Worm (Caenorhabditis elegans) whole organism, L2 larva: ENCODE data around the gene kat-1.
"Not testable (repeated sequence)": the region's sequence is repeated elsewhere in the genome, so short reads cannot be mapped to it uniquely, and the experiment has no call there.

Source experiments
- C34F6.9 ChIP-seq: fragments of 150-350 bp; optimal IDR thresholded peaks from 2 replicates; lab custom pipeline; 2014; ENCODE audit warnings: missing biosample characterization, missing genetic modification characterization
- F13H6.1 ChIP-seq: sonication (generic microtip); optimal IDR thresholded peaks from 2 replicates; lab custom pipeline; 2016; ENCODE audit warnings: missing genetic modification characterization, missing compliant biosample characterization
- Y55F3AM.14 ChIP-seq: fragments of 200-800 bp; sonication (Bioruptor generic); optimal IDR thresholded peaks from 2 replicates; lab custom pipeline; 2018; ENCODE audit warnings: mild to moderate bottlenecking, missing genetic modification characterization, missing compliant biosample characterization
- ZK546.5 ChIP-seq: sonication (generic microtip); optimal IDR thresholded peaks from 2 replicates; lab custom pipeline; 2017; ENCODE audit warnings: missing biosample characterization, missing genetic modification characterization
- aly-2 ChIP-seq: fragments of 150-350 bp; optimal IDR thresholded peaks from 2 replicates; lab custom pipeline; 2014; ENCODE audit warnings: missing biosample characterization, missing genetic modification characterization
- ama-1 ChIP-seq: fragments of 150-350 bp; optimal IDR thresholded peaks from 2 replicates; lab custom pipeline; 2018; ENCODE audit warnings: inconsistent platforms
- blmp-1 ChIP-seq: sonication (generic microtip); optimal IDR thresholded peaks from 2 replicates; lab custom pipeline; 2017; ENCODE audit warnings: missing genetic modification characterization, mild to moderate bottlenecking, missing compliant biosample characterization, antibody characterized with exemption, moderate library complexity; ENCODE audit not compliant: insufficient read depth
- ceh-16 ChIP-seq: fragments of 150-350 bp; optimal IDR thresholded peaks from 2 replicates; lab custom pipeline; 2014; ENCODE audit warnings: missing biosample characterization, missing genetic modification characterization
- crh-2 ChIP-seq: sonication (generic microtip); optimal IDR thresholded peaks from 2 replicates; lab custom pipeline; 2017; ENCODE audit warnings: missing biosample characterization, missing genetic modification characterization
- egl-27 ChIP-seq: sonication (generic microtip); optimal IDR thresholded peaks from 3 replicates; lab custom pipeline; 2017; ENCODE audit warnings: missing biosample characterization, missing genetic modification reagents, missing genetic modification characterization
- elt-1 ChIP-seq: fragments of 150-350 bp; optimal IDR thresholded peaks from 2 replicates; lab custom pipeline; 2014; ENCODE audit warnings: missing biosample characterization, missing genetic modification characterization
- elt-3 ChIP-seq: sonication (generic microtip); optimal IDR thresholded peaks from 2 replicates; lab custom pipeline; 2017; ENCODE audit warnings: missing biosample characterization, missing genetic modification characterization
- lin-39 ChIP-seq: fragments of 150-350 bp; optimal IDR thresholded peaks from 2 replicates; lab custom pipeline; 2014; ENCODE audit warnings: missing biosample characterization, missing genetic modification reagents, missing genetic modification characterization
- lsy-2 ChIP-seq, 2 experiments: fragments of 150-350 bp in 1 of 2; sonication (generic microtip) in 1 of 2; optimal IDR thresholded peaks; 2 replicates each; lab custom pipeline; 2014 to 2017; ENCODE audit warnings: missing biosample characterization in 2 of 2, missing genetic modification characterization in 2 of 2
- mab-5 ChIP-seq: fragments of 150-350 bp; optimal IDR thresholded peaks from 2 replicates; lab custom pipeline; 2014; ENCODE audit warnings: missing biosample characterization, missing genetic modification characterization
- mbf-1 ChIP-seq: sonication (generic microtip); optimal IDR thresholded peaks from 2 replicates; lab custom pipeline; 2017; ENCODE audit warnings: missing biosample characterization, missing genetic modification characterization
- mdl-1 ChIP-seq, 2 experiments: fragments of 150-350 bp in 1 of 2; sonication (generic microtip) in 1 of 2; optimal IDR thresholded peaks; 2 replicates each; lab custom pipeline; 2017; ENCODE audit warnings: missing biosample characterization in 2 of 2, missing genetic modification characterization in 2 of 2
- nhr-12 ChIP-seq: fragments of 150-350 bp; optimal IDR thresholded peaks from 2 replicates; lab custom pipeline; 2014; ENCODE audit warnings: missing biosample characterization, missing genetic modification characterization
- nhr-129 ChIP-seq: fragments of 150-350 bp; optimal IDR thresholded peaks from 2 replicates; lab custom pipeline; 2014; ENCODE audit warnings: missing biosample characterization, missing genetic modification characterization
- nhr-25 ChIP-seq: fragments of 150-350 bp; sonication (generic microtip); optimal IDR thresholded peaks from 3 replicates; lab custom pipeline; 2014; ENCODE audit warnings: missing biosample characterization, missing genetic modification characterization
- nhr-77 ChIP-seq: fragments of 150-350 bp; optimal IDR thresholded peaks from 2 replicates; lab custom pipeline; 2014; ENCODE audit warnings: missing biosample characterization, missing genetic modification characterization
- peb-1 ChIP-seq: fragments of 150-350 bp; optimal IDR thresholded peaks from 2 replicates; lab custom pipeline; 2014; ENCODE audit warnings: missing biosample characterization, missing genetic modification characterization
- skn-1 ChIP-seq: sonication (generic microtip); optimal IDR thresholded peaks from 2 replicates; lab custom pipeline; 2017; ENCODE audit warnings: missing biosample characterization, missing genetic modification characterization
- sma-3 ChIP-seq: sonication (generic microtip); optimal IDR thresholded peaks from 2 replicates; lab custom pipeline; 2016; ENCODE audit warnings: missing genetic modification reagents, missing genetic modification characterization, missing compliant biosample characterization
- sma-9 ChIP-seq, 2 experiments: fragments of 150-350 bp in 1 of 2; sonication (generic microtip) in 1 of 2; optimal IDR thresholded peaks; 2 replicates each; lab custom pipeline; 2014 to 2016; ENCODE audit warnings: missing genetic modification characterization in 2 of 2, mild to moderate bottlenecking in 1 of 2, missing biosample characterization in 1 of 2, missing compliant biosample characterization in 1 of 2, missing genetic modification reagents in 1 of 2, moderate library complexity in 1 of 2
- snpc-4 ChIP-seq: fragments of 150-350 bp; optimal IDR thresholded peaks from 2 replicates; lab custom pipeline; 2014; ENCODE audit warnings: missing biosample characterization, missing genetic modification characterization
- unc-39 ChIP-seq: fragments of 150-350 bp; optimal IDR thresholded peaks from 2 replicates; lab custom pipeline; 2014; ENCODE audit warnings: missing biosample characterization, missing genetic modification characterization
- unc-55 ChIP-seq: fragments of 150-350 bp; sonication (generic microtip); optimal IDR thresholded peaks from 3 replicates; lab custom pipeline; 2014; ENCODE audit warnings: missing biosample characterization, missing genetic modification reagents, missing genetic modification characterization
- ztf-1 ChIP-seq: fragments of 200-800 bp; sonication (Bioruptor generic); conservative IDR thresholded peaks from 2 replicates; pipeline ENCODE4 v1.3.6; 2022; ENCODE audit warnings: missing genetic modification characterization, missing compliant biosample characterization
- ztf-11 ChIP-seq: sonication (generic microtip); optimal IDR thresholded peaks from 2 replicates; lab custom pipeline; 2017; ENCODE audit warnings: missing biosample characterization, missing genetic modification characterization

Gene kat-1

DNA sequence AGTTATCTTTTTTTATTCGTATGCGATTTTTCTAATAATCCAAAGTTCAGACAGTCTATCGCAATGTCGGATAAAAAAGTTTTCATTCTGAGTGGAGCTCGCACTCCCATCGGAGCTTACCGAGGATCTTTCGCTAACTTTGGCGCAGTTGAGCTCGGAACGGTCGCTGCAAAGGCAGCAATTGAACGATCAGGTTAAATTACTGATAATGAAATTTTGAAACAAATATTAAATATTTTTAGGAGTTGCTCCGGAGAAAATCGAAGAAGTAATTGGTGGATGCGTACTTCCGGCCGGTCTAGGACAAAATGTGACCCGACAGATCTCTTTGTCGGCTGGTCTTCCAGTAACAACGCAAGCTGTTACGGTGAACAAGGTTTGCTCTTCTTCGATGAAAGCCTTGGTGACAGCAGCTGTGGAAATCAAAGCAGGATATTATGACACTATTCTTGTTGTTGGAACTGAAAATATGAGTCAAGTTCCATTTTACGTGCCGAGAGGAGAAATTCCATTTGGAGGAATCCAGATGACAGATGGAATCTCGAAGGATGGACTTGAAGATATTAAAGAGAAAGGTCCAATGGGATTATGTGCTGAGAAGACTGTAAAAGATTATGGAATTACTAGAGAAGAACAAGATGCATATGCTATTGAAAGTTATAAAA, 2.1 kb downstream of the kat-1 start, which contains the start of gene T02G5.7:
Gene T02G5.7, plus strand, starts transcription at position 51 of the 665 bp plus-strand sequence.
- TF ChIP-seq ceh-16 (tag; lab: Kevin White, UChicago) (no peak), lsy-2 (tag; optimal IDR thresholded peaks at IDR 0.05; lab: Kevin White, UChicago) (peak in 1 of 2 experiments; percentile 8)

DNA sequence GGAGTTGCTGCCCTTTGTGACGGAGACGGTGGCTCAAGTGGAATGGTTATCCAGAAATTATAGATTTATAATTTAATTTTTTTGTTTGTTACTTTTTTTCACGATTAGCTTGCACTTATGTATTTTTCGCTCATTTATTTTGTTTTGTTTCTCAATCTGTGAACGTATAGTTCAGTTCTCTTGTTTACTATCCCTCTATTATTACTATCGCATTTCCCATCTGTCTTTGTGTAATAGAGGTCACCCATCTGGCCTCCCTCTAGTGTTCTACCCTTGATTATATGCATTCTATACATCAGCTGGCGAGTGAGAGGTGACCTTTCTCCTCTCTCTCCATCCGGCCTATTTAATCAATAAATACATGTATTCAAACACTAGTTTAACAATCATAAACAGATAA, 10.4 kb downstream of the kat-1 start, which contains the start of the genes T02G5.14 and T02G5.15:
Gene T02G5.14, plus strand, starts transcription at position 301 of the 400 bp plus-strand sequence.
Gene T02G5.15, plus strand, starts transcription at position 301 of the 400 bp plus-strand sequence.
- TF ChIP-seq F13H6.1 (tag; lab: Kevin White, UChicago); ama-1 (lab: Kevin White, UChicago); nhr-25 (tag; lab: Kevin White, UChicago): not testable (repeated sequence)

DNA sequence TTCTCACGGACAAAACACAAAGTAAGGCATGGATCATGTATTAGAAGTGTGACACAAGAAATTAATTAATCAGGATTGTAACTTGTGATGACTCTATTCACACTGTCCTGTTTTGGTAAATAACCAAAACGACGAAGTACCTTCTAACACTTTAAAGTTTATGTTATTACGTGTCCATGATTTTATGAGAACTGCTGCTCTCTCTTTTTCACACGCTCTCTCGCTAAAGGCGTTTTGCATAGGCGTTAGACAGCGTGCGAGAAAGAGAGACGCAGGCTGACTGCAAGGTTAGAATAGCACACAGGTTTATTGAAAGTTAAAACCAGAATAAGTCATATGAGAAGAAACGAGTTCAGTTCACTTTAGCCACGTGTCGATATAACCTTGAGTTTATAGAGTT, 16.5 kb downstream of the kat-1 start:
- TF ChIP-seq ZK546.5 = no peak
- TF ChIP-seq ama-1 (lab: Kevin White, UChicago) = no peak
- no peak for TF ChIP-seq peb-1
- no peak for TF ChIP-seq unc-55
- TF ChIP-seq lin-39 = no peak
- TF ChIP-seq nhr-129 (tag; lab: Kevin White, UChicago) = peak; percentile 73
- peak; percentile 4 for TF ChIP-seq ceh-16 (tag; lab: Kevin White, UChicago)
- TF ChIP-seq nhr-25 (tag; lab: Kevin White, UChicago) = peak; percentile 47
- no peak for TF ChIP-seq egl-27 (tag; lab: Kevin White, UChicago)
- no peak for TF ChIP-seq elt-1
- TF ChIP-seq C34F6.9 (tag; lab: Kevin White, UChicago) = peak; percentile 23
- TF ChIP-seq crh-2 (tag; lab: Kevin White, UChicago) = peak; percentile 26
- peak in 1 of 2 experiments; percentile 1 for TF ChIP-seq lsy-2 (tag; optimal IDR thresholded peaks at IDR 0.05; lab: Kevin White, UChicago)
- peak; percentile 26 for TF ChIP-seq sma-9 (GFP tag; optimal IDR thresholded peaks at IDR 0.05; lab: Kevin White, UChicago)
- no peak for TF ChIP-seq sma-9 (tag; optimal IDR thresholded peaks at IDR 0.05; lab: Kevin White, UChicago)

DNA sequence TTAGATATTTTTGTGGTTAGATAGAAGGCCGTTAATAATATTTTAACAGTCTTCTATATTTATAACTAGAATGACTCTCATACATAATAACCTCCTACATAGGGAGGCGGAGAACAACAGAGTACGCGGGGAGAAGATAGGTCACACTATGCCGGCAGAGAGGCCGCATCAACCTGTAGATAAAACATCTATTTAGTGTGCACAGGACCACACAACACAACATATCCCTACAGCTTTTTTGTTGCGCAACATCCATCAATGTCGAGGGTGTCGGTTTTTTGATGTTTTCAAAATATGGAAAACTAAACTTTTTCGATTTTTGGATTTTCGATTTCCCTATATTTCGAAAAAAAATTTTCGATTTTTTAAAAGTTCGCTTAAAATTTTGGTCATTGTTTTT, 17.2 kb downstream of the kat-1 start:
- TF ChIP-seq ztf-1 (GFP tag; lab: Robert Waterston, UW) (no peak), nhr-77 (tag; lab: Kevin White, UChicago) (no peak), sma-3 (no peak), elt-1 (no peak), skn-1 (tag; lab: Kevin White, UChicago) (no peak), ztf-11 (tag; lab: Kevin White, UChicago) (no peak), elt-3 (tag; lab: Kevin White, UChicago) (no peak), blmp-1 (tag; lab: Kevin White, UChicago) (no peak), nhr-129 (tag; lab: Kevin White, UChicago) (no peak), Y55F3AM.14 (GFP tag; lab: Kevin White, UChicago) (no peak), ama-1 (lab: Kevin White, UChicago) (no peak), mab-5 (tag; lab: Kevin White, UChicago) (no peak), crh-2 (tag; lab: Kevin White, UChicago) (no peak), mdl-1 (tag; optimal IDR thresholded peaks at IDR 0.05; lab: Kevin White, UChicago) (no peak), snpc-4 (tag; lab: Kevin White, UChicago) (no peak)
- TF ChIP-seq, all 48 proteins: peak for 0

DNA sequence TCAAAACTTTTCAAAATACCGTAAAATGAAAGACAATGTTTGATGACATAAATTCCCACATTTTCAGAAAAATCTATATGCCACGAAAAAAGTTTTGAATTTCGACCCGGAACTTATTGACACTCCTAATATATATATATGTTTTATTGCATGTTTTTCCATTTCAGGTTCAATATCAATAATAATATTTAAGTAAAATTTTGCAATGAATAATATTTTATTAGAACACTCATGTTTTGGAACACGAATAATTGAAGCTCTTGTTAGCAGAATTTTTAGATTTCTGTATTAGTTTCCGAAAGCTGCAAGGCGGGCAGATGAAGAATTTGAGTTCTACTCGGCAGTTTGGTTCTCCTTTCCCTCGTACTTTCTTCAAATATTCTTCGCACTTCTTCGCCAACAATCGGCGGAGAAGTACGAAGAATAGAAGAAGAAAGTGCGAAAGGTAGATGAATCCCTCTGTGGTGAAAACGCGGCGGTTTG, 19.8 kb downstream of the kat-1 start, which contains the start of gene T02G5.3:
Gene T02G5.3, plus strand, starts transcription at position 51 of the 483 bp plus-strand sequence.
- TF ChIP-seq peb-1 (no peak), sma-9 (GFP tag; optimal IDR thresholded peaks at IDR 0.05; lab: Kevin White, UChicago) (no peak), sma-9 (tag; optimal IDR thresholded peaks at IDR 0.05; lab: Kevin White, UChicago) (no peak), lsy-2 (tag; optimal IDR thresholded peaks at IDR 0.05; lab: Kevin White, UChicago) (no peak), crh-2 (tag; lab: Kevin White, UChicago) (no peak), aly-2 (no peak)

DNA sequence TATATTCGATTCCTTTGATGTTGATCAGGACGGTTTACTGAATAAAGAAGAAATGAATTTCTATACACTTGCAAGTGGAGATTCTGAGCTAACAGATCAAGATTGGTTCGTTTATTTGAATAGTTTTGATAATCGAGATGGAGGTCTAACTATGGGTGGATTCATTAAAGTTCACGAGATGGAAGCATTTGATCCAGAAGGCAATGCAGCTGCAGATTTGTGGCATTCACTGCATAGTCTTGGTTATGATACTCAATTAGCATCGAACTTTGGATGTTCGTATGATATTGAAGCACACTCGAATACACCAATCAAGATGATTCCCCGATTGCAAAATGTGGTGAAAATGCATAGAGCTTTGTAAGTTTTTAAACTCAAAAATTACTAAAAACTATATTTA, 22.4 kb downstream of the kat-1 start:
- no peak for TF ChIP-seq ztf-11 (tag; lab: Kevin White, UChicago)
- TF ChIP-seq unc-39 (tag; lab: Kevin White, UChicago) = no peak
- TF ChIP-seq mbf-1 (tag; lab: Kevin White, UChicago) = no peak
- TF ChIP-seq nhr-12 (tag; lab: Kevin White, UChicago) = no peak
- no peak for TF ChIP-seq blmp-1 (tag; lab: Kevin White, UChicago)
- TF ChIP-seq skn-1 (tag; lab: Kevin White, UChicago) = no peak
- no peak for TF ChIP-seq mdl-1 (tag; optimal IDR thresholded peaks at IDR 0.05; lab: Kevin White, UChicago)
- TF ChIP-seq nhr-77 (tag; lab: Kevin White, UChicago) = no peak
- TF ChIP-seq C34F6.9 (tag; lab: Kevin White, UChicago) = no peak
